Worm (Caenorhabditis elegans): ENCODE results near the gene mpc-1.
A peak's percentile ranks its signal among the peaks of the same experiment; 100 is the strongest.
"Not testable (repeated sequence)": the region's sequence is repeated elsewhere in the genome, so short reads cannot be mapped to it uniquely, and the experiment has no call there.

mpc-1 gene

ce11 chrIII:4374854-4375253 lies 38.4 kb upstream of the mpc-1 start, which contains the start of gene pals-26:
TSS of gene pals-26 (plus strand) at chrIII:4375154.
- TF ChIP-seq ZK546.5 (tag; optimal IDR thresholded peaks at IDR 0.05) (no peak), fos-1 (tag; optimal IDR thresholded peaks at IDR 0.05) (no peak), elt-1 (tag; optimal IDR thresholded peaks at IDR 0.05) (no peak), nhr-23 (tag; optimal IDR thresholded peaks at IDR 0.05) (no peak)

- TF ChIP-seq mbf-1 (tag; optimal IDR thresholded peaks at IDR 0.05) (peak; percentile 26), lin-13 (GFP tag; optimal IDR thresholded peaks at IDR 0.05) (peak; percentile 65), unc-55 (GFP tag; optimal IDR thresholded peaks at IDR 0.05) (peak; percentile 34), ceh-16 (tag; optimal IDR thresholded peaks at IDR 0.05) (peak; percentile 9), fos-1 (tag; optimal IDR thresholded peaks at IDR 0.05) (peak; percentile 62), gmeb-1 (tag; optimal IDR thresholded peaks at IDR 0.05) (peak; percentile 35), lsy-2 (tag; optimal IDR thresholded peaks at IDR 0.05) (peak in 1 of 2 experiments; percentile 62), crh-2 (tag; optimal IDR thresholded peaks at IDR 0.05) (peak; percentile 56), Y55F3AM.14 (GFP tag; optimal IDR thresholded peaks at IDR 0.05) (peak; percentile 32), C34F6.9 (tag; optimal IDR thresholded peaks at IDR 0.05) (peak; percentile 20), sma-9 (GFP tag; optimal IDR thresholded peaks at IDR 0.05) (peak; percentile 33), nhr-6 (tag; optimal IDR thresholded peaks at IDR 0.05) (peak; percentile 25), nhr-21 (tag; optimal IDR thresholded peaks at IDR 0.05) (peak; percentile 63), F13H6.1 (tag; optimal IDR thresholded peaks at IDR 0.05) (peak; percentile 53), nhr-129 (tag; optimal IDR thresholded peaks at IDR 0.05) (peak; percentile 46), sma-3 (GFP tag; optimal IDR thresholded peaks at IDR 0.05) (peak; percentile 58), nhr-25 (tag; optimal IDR thresholded peaks at IDR 0.05) (peak; percentile 47), sem-4 (tag; optimal IDR thresholded peaks at IDR 0.05) (peak; percentile 8)
- not testable (repeated sequence) for TF ChIP-seq sma-9 (tag; optimal IDR thresholded peaks at IDR 0.05)
These were observed 34.5 kb upstream of the mpc-1 start for ce11 chrIII:4378600-4379293.

- TF ChIP-seq C34F6.9 (tag; optimal IDR thresholded peaks at IDR 0.05): no peak
- TF ChIP-seq elt-3 (tag; optimal IDR thresholded peaks at IDR 0.05): no peak
- TF ChIP-seq blmp-1 (tag; optimal IDR thresholded peaks at IDR 0.05; ENCODE audit: insufficient read depth): no peak
These were observed 33.5 kb upstream of the mpc-1 start, which contains the start of gene B0284.3 for ce11 chrIII:4379717-4380116. TSS of gene B0284.3 (minus strand) at chrIII:4379817.

ce11 chrIII:4380835-4381234 lies 32.4 kb upstream of the mpc-1 start:
- TF ChIP-seq ztf-4 (tag; optimal IDR thresholded peaks at IDR 0.05) (no peak), nhr-129 (tag; optimal IDR thresholded peaks at IDR 0.05) (no peak), C34F6.9 (tag; optimal IDR thresholded peaks at IDR 0.05) (peak; percentile 20), sma-3 (GFP tag; optimal IDR thresholded peaks at IDR 0.05) (no peak), nhr-11 (tag; optimal IDR thresholded peaks at IDR 0.05) (no peak), unc-39 (tag; optimal IDR thresholded peaks at IDR 0.05) (no peak), alr-1 (tag; optimal IDR thresholded peaks at IDR 0.05) (no peak)

ce11 chrIII:4381343-4381742 lies 31.9 kb upstream of the mpc-1 start, which contains the start of gene pals-27:
TSS of gene pals-27 (plus strand) at chrIII:4381643.
- TF ChIP-seq ceh-82 (tag; optimal IDR thresholded peaks at IDR 0.05): no peak

ce11 chrIII:4382118-4382517 lies 31.1 kb upstream of the mpc-1 start:
- TF ChIP-seq ztf-1 (GFP tag; conservative IDR thresholded peaks at IDR 0.05) (no peak), unc-62 (GFP tag; optimal IDR thresholded peaks at IDR 0.05) (no peak), nhr-11 (tag; optimal IDR thresholded peaks at IDR 0.05) (no peak), sma-3 (GFP tag; optimal IDR thresholded peaks at IDR 0.05) (no peak), nhr-23 (tag; optimal IDR thresholded peaks at IDR 0.05) (no peak), nhr-12 (tag; optimal IDR thresholded peaks at IDR 0.05) (no peak)

Measured in whole organism, L2 larva.